Fruit fly (Drosophila melanogaster): ENCODE measurements around the gene Afti.

Afti gene

DNA sequence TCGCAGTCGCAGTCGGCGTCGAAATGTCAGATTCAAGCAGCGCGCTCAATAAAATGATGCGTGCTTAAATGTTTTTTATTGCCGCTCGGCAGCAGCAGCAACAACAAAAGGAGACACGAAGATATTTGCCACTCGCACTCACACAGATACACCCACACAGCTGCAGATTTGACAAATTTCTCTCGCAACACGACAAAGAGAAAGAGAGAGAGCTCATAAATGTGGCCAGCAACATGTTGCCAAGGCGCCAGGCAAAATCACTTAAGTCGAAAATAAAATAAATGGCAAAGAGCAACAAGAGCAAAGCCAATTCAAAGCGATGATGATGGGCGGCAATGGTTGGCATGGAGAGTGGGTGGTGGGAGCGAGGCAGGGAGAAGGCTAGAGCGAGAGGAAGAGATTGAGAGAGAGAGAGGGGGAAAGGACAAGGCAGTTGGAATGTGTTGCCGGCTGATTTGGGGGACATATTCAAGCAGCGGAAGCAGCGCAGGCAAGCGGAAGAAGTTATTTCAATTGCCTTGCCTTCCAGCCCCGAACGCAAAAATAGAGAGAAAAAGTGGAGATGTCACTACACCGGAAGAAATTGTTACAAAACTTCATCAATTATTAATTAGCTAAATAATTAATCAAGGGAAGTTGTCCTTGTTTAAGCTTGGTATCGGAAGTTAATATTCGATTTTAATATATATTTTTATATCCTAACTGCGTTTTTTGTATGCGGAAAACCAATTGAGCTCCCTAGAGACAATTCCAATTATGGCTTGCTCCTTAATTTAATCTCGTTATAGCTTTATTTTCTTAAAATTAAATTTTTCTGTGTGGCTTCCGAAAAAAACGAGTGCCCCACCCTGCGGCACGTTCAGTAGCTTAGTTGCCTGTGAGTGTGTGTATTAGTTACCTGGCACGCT, 20.6 kb upstream of the Afti start (continued):
- TF ChIP-seq row (GFP tag; IDR thresholded peaks at IDR 0.05), result peak; percentile 56; the same call in 2 of the 3 replicates
- peak; percentile 77 for TF ChIP-seq CG2678 (tag; optimal IDR thresholded peaks at IDR 0.05)
- TF ChIP-seq Taf1 (GFP tag; IDR thresholded peaks at IDR 0.05), result no peak
- peak; percentile 77 for TF ChIP-seq CG31441 (GFP tag; IDR thresholded peaks at IDR 0.05)
- TF ChIP-seq CG11695 (GFP tag; IDR thresholded peaks at IDR 0.05), result peak; percentile 64
- no peak for TF ChIP-seq h (optimal IDR thresholded peaks at IDR 0.05)
- TF ChIP-seq sisA (GFP tag; IDR thresholded peaks at IDR 0.05), result peak; percentile 61
- peak; percentile 21 for TF ChIP-seq CG10654 (GFP tag; optimal IDR thresholded peaks at IDR 0.05)
- TF ChIP-seq otp (GFP tag; IDR thresholded peaks at IDR 0.05), result no peak
- peak; percentile 55 for TF ChIP-seq pros (GFP tag; optimal IDR thresholded peaks at IDR 0.05)
- TF ChIP-seq pzg (GFP tag; optimal IDR thresholded peaks at IDR 0.05), result no peak
- TF ChIP-seq Fer3 (tag; optimal IDR thresholded peaks at IDR 0.05), result peak; percentile 56
- TF ChIP-seq az2 (GFP tag; optimal IDR thresholded peaks at IDR 0.05), result peak; percentile 40
- TF ChIP-seq CG33213 (GFP tag; optimal IDR thresholded peaks at IDR 0.05), result peak; percentile 2
- peak; percentile 63 for TF ChIP-seq slbo (GFP tag; IDR thresholded peaks at IDR 0.05)
- TF ChIP-seq Ets97D (GFP tag; optimal IDR thresholded peaks at IDR 0.05), result no peak
- TF ChIP-seq CG1233 (GFP tag; optimal IDR thresholded peaks at IDR 0.05), result peak; percentile 15
- TF ChIP-seq stwl (tag; optimal IDR thresholded peaks at IDR 0.05), result no peak
- peak; percentile 33 for TF ChIP-seq CG10543 (GFP tag; optimal IDR thresholded peaks at IDR 0.05)
- TF ChIP-seq CG9437 (GFP tag; optimal IDR thresholded peaks at IDR 0.05), result peak; percentile 5
- TF ChIP-seq CG13287 (GFP tag; IDR thresholded peaks at IDR 0.05; ENCODE audit: partially characterized antibody), result no peak; the same call in 1 of the 2 replicates
- peak; percentile 26 for TF ChIP-seq CG1602 (GFP tag; optimal IDR thresholded peaks at IDR 0.05)
- peak; percentile 58 for TF ChIP-seq CG18619 (GFP tag; optimal IDR thresholded peaks at IDR 0.05)
- peak; percentile 39; the same call in 2 of the 3 replicates for TF ChIP-seq tgo (GFP tag; IDR thresholded peaks at IDR 0.05)
- TF ChIP-seq jumu (GFP tag; optimal IDR thresholded peaks at IDR 0.05), result peak; percentile 23
- TF ChIP-seq Camta (GFP tag; optimal IDR thresholded peaks at IDR 0.05), result no peak
- peak; percentile 21 for TF ChIP-seq CG13624 (GFP tag; optimal IDR thresholded peaks at IDR 0.05)
- TF ChIP-seq CG3847 (GFP tag; IDR thresholded peaks at IDR 0.05), result 0 out of 2 replicates have a peak, but pooled peaks have one; percentile 29
- peak; percentile 73 for TF ChIP-seq Ptx1 (GFP tag; IDR thresholded peaks at IDR 0.05)
- peak; percentile 61 for TF ChIP-seq CG17385 (GFP tag; optimal IDR thresholded peaks at IDR 0.05)
- TF ChIP-seq CG10431 (GFP tag; optimal IDR thresholded peaks at IDR 0.05), result no peak
- TF ChIP-seq gsb-n (tag; optimal IDR thresholded peaks at IDR 0.05), result peak; percentile 14
- TF ChIP-seq nmo (GFP tag; optimal IDR thresholded peaks at IDR 0.05), result peak; percentile 64
- TF ChIP-seq CG5245 (GFP tag; optimal IDR thresholded peaks at IDR 0.05), result peak; percentile 30
- 0 out of 3 replicates have a peak, but pooled peaks have one; percentile 49 for TF ChIP-seq CG11456 (GFP tag; IDR thresholded peaks at IDR 0.05)
- TF ChIP-seq kay (GFP tag; optimal IDR thresholded peaks at IDR 0.05), result peak; percentile 23
- peak; percentile 49 for TF ChIP-seq Sox100B (GFP tag; optimal IDR thresholded peaks at IDR 0.05)
- TF ChIP-seq CG10267 (tag; optimal IDR thresholded peaks at IDR 0.05), result peak; percentile 38
- no peak for TF ChIP-seq disco-r (GFP tag; optimal IDR thresholded peaks at IDR 0.05)
- peak; percentile 33; the same call in 1 of the 3 replicates for TF ChIP-seq z (GFP tag; IDR thresholded peaks at IDR 0.05)
- TF ChIP-seq scrt (GFP tag; optimal IDR thresholded peaks at IDR 0.05), result peak; percentile 66
- TF ChIP-seq ken (GFP tag; IDR thresholded peaks at IDR 0.05), result no peak
- TF ChIP-seq CG12299 (tag; optimal IDR thresholded peaks at IDR 0.05), result no peak
- peak; percentile 48 for TF ChIP-seq tin (GFP tag; optimal IDR thresholded peaks at IDR 0.05)
- TF ChIP-seq CG14710 (tag; optimal IDR thresholded peaks at IDR 0.05), result peak; percentile 31
- no peak for TF ChIP-seq bigmax (GFP tag; optimal IDR thresholded peaks at IDR 0.05)
- TF ChIP-seq CG18262 (tag; optimal IDR thresholded peaks at IDR 0.05), result peak; percentile 49
- no peak for TF ChIP-seq HLHmδ (GFP tag; optimal IDR thresholded peaks at IDR 0.05)
- TF ChIP-seq Pdp1 (GFP tag; optimal IDR thresholded peaks at IDR 0.05), result peak; percentile 37 to 38

Data from whole organism, embryonic.